Worm (Caenorhabditis elegans): ENCODE measurements around the gene Y54G2A.41.

DNA sequence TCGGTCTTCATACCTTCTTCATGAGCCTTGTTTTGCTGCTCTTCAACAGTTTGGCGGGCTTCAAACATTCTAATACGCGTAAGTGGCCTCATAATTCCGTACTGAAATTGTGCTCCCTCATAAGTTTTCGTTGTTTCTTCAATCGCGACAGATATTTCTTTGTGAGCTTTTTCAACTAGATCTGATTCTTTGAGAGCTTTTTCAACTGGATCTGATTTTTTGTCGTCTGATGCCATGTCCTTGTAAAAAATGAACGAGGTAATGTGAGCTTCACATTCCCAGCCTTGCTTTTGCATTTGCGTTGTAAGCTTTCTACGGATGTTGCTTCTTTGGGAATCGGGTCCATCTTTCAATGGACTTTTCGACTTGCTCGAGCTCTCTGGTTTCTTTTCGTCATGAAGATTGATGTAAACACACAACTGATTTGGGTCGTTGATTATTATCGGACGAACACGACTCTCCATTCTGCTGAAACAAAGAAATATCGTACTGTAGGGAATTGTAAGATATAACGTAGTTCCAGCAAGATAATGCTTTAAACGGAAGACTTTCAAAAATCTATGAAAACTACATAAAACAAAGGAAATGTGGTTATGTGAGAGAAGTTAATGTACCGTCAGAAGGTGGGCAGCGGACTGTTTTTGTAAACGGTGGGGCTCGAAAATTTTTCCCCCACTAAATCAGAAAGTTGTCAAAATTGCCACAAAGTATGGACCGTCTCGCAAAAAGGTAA is 41.3 kb upstream of the Y54G2A.41 start, which contains the start of gene Y94H6A.10:
- TF ChIP-seq ama-1 (optimal IDR thresholded peaks at IDR 0.05) (peak; percentile 79), F37D6.2 (tag; optimal IDR thresholded peaks at IDR 0.05) (no peak), nhr-25 (tag; optimal IDR thresholded peaks at IDR 0.05; ENCODE audit: borderline replicate concordance, insufficient read depth) (no peak)
